Worm (Caenorhabditis elegans) whole organism, young adult: Measurements from ENCODE around the gene C05D9.7.

Source experiments
- F23B12.7 ChIP-seq: sonication (generic microtip); optimal IDR thresholded peaks from 2 replicates; lab custom pipeline; 2017; ENCODE audit warnings: missing genetic modification characterization, mild to moderate bottlenecking, missing compliant biosample characterization, antibody characterized with exemption, moderate library complexity; ENCODE audit not compliant: insufficient read depth
- Y67H2A.10 ChIP-seq: fragments of 200-800 bp; sonication (Bioruptor generic); conservative IDR thresholded peaks from 2 replicates; pipeline ENCODE4 v1.3.6; 2022; ENCODE audit warnings: missing genetic modification reagents, missing genetic modification characterization, missing compliant biosample characterization
- chd-7 ChIP-seq: sonication (generic microtip); optimal IDR thresholded peaks from 2 replicates; lab custom pipeline; 2016; ENCODE audit warnings: mild to moderate bottlenecking, missing genetic modification characterization, moderate library complexity, missing compliant biosample characterization
- dpl-1 ChIP-seq: fragments of 150-350 bp; optimal IDR thresholded peaks from 2 replicates; lab custom pipeline; 2014; ENCODE audit warnings: missing biosample characterization, missing genetic modification reagents, missing genetic modification characterization
- hmg-20 ChIP-seq: fragments of 200-800 bp; sonication (Bioruptor generic); IDR thresholded peaks from 2 replicates; pipeline ENCODE4 v1.3.6; 2022; ENCODE audit warnings: missing genetic modification reagents, missing genetic modification characterization, missing compliant biosample characterization
- tlf-1 ChIP-seq: fragments of 200-800 bp; sonication (Bioruptor generic); optimal IDR thresholded peaks from 2 replicates; lab custom pipeline; 2018; ENCODE audit warnings: mild to moderate bottlenecking, missing genetic modification characterization, missing compliant biosample characterization
- unc-62 ChIP-seq: fragments of 150-350 bp; optimal IDR thresholded peaks from 2 replicates; lab custom pipeline; 2014; ENCODE audit warnings: missing biosample characterization, missing genetic modification reagents, missing genetic modification characterization
- ztf-22 ChIP-seq: fragments of 200-800 bp; sonication (Bioruptor generic); optimal IDR thresholded peaks from 2 replicates; lab custom pipeline; 2018; ENCODE audit warnings: mild to moderate bottlenecking, missing genetic modification characterization, moderate library complexity, missing compliant biosample characterization

DNA sequence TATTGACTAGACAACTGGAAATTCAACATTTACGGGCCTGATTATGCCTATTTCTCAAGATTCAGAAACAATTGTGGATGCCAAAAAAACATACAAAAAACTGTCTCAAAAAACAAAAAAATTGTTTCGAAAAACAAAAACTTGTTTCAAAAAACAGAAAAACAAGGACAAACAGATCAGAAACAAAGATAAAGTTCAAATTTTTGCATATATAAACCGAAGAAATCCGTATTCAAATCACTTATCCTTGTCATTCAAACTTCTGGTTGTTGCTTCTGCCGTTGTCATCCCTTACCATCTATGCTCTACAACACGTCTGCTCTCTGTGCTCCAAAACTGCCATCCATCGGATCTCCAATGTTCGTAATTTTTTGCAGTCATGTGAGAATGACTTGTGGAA lies 35.4 kb upstream of the C05D9.7 start, which contains the start of gene R193.1:
- no peak for TF ChIP-seq tlf-1 (GFP tag; lab: Kevin White, UChicago)
- TF ChIP-seq dpl-1 (GFP tag; lab: Kevin White, UChicago): no peak
- no peak for TF ChIP-seq ztf-22 (GFP tag; lab: Kevin White, UChicago)
- TF ChIP-seq Y67H2A.10 (GFP tag; lab: Robert Waterston, UW): no peak
- TF ChIP-seq hmg-20 (GFP tag; lab: Robert Waterston, UW): no peak
- TF ChIP-seq unc-62 (GFP tag; lab: Kevin White, UChicago): no peak
- TF ChIP-seq chd-7 (tag; lab: Kevin White, UChicago): no peak
- no peak for TF ChIP-seq F23B12.7 (tag; lab: Kevin White, UChicago)
